Fruit fly (Drosophila melanogaster) whole organism, embryonic: ENCODE measurements around the gene Der-2.

Experiments
- ATbp ChIP-seq: fragments of 200-800 bp; sonication (Bioruptor generic); optimal IDR thresholded peaks from 2 replicates; lab custom pipeline; 2017; ENCODE audit warnings: missing biosample characterization, mild to moderate bottlenecking, missing genetic modification characterization, missing genetic modification reagents
- BEAF-32 ChIP-seq: fragments of 200-800 bp; sonication (Bioruptor generic); optimal IDR thresholded peaks from 3 replicates; lab custom pipeline; 2017; ENCODE audit warnings: missing biosample characterization, missing genetic modification characterization, mild to moderate bottlenecking, moderate library complexity, missing genetic modification reagents
- CG10366 ChIP-seq: fragments of 200-800 bp; sonication (Bioruptor generic); IDR thresholded peaks from 2 replicates; pipeline ENCODE4 v1.3.6; 2022; ENCODE audit warnings: missing biosample characterization, missing genetic modification characterization
- CG11695 ChIP-seq: fragments of 200-800 bp; sonication (Bioruptor generic); IDR thresholded peaks from 3 replicates; pipeline ENCODE4 v1.3.6; 2022; ENCODE audit warnings: missing biosample characterization, missing genetic modification characterization
- CG12071 ChIP-seq: fragments of 200-800 bp; sonication (Bioruptor generic); optimal IDR thresholded peaks from 3 replicates; lab custom pipeline; 2018; ENCODE audit warnings: missing biosample characterization, mild to moderate bottlenecking, missing genetic modification characterization
- CG15514 ChIP-seq: fragments of 200-800 bp; sonication (Bioruptor generic); optimal IDR thresholded peaks from 3 replicates; lab custom pipeline; 2017; ENCODE audit warnings: missing biosample characterization, missing genetic modification characterization, mild to moderate bottlenecking, moderate library complexity, missing genetic modification reagents
- CG15601 ChIP-seq: fragments of 200-800 bp; sonication (Bioruptor generic); optimal IDR thresholded peaks from 3 replicates; lab custom pipeline; 2019; ENCODE audit warnings: missing biosample characterization, mild to moderate bottlenecking, missing genetic modification characterization, moderate library complexity
- CG1603 ChIP-seq: fragments of 200-800 bp; sonication (Bioruptor generic); optimal IDR thresholded peaks from 2 replicates; lab custom pipeline; 2019; ENCODE audit warnings: missing biosample characterization, mild to moderate bottlenecking, missing genetic modification characterization, moderate library complexity
- CG18011 ChIP-seq: fragments of 200-800 bp; sonication (Bioruptor generic); optimal IDR thresholded peaks from 2 replicates; lab custom pipeline; 2017; ENCODE audit warnings: missing biosample characterization, missing genetic modification characterization, mild to moderate bottlenecking, moderate library complexity, missing genotype
- CG18476 ChIP-seq: fragments of 200-800 bp; sonication (Bioruptor generic); optimal IDR thresholded peaks from 2 replicates; lab custom pipeline; 2016; ENCODE audit warnings: missing biosample characterization, mild to moderate bottlenecking, missing genetic modification characterization
- CG18599 ChIP-seq: fragments of 200-800 bp; sonication (Bioruptor generic); optimal IDR thresholded peaks from 3 replicates; lab custom pipeline; 2017; ENCODE audit warnings: missing biosample characterization, missing genetic modification characterization, mild to moderate bottlenecking, moderate library complexity, missing genetic modification reagents
- CG2199 ChIP-seq: fragments of 200-800 bp; sonication (Bioruptor generic); IDR thresholded peaks from 3 replicates; pipeline ENCODE4 v1.3.6; 2022; ENCODE audit warnings: missing biosample characterization, missing genetic modification characterization
- CG31365 ChIP-seq: fragments of 200-800 bp; sonication (Bioruptor generic); optimal IDR thresholded peaks from 2 replicates; lab custom pipeline; 2018; ENCODE audit warnings: missing biosample characterization, mild to moderate bottlenecking, missing genetic modification characterization
- CG4820 ChIP-seq: fragments of 200-800 bp; sonication (Bioruptor generic); optimal IDR thresholded peaks from 3 replicates; lab custom pipeline; 2016; ENCODE audit warnings: missing biosample characterization, missing genetic modification characterization
- CG6765 ChIP-seq: fragments of 200-800 bp; sonication (Bioruptor generic); optimal IDR thresholded peaks from 3 replicates; lab custom pipeline; 2017; ENCODE audit warnings: missing biosample characterization, mild to moderate bottlenecking, missing genetic modification characterization
- CG6813 ChIP-seq: fragments of 200-800 bp; sonication (Bioruptor generic); optimal IDR thresholded peaks from 2 replicates; lab custom pipeline; 2017; ENCODE audit warnings: missing biosample characterization, missing genetic modification characterization, mild to moderate bottlenecking, moderate library complexity, missing genetic modification reagents
- CG7271 ChIP-seq: fragments of 200-800 bp; sonication (Bioruptor generic); optimal IDR thresholded peaks from 2 replicates; lab custom pipeline; 2018; ENCODE audit warnings: missing biosample characterization, mild to moderate bottlenecking, missing genetic modification characterization, moderate library complexity
- CG7372 ChIP-seq: fragments of 200-800 bp; sonication (Bioruptor generic); IDR thresholded peaks from 2 replicates; pipeline ENCODE4 v1.3.6; 2022; ENCODE audit warnings: missing biosample characterization, missing genetic modification characterization
- CG7786 ChIP-seq: fragments of 200-800 bp; sonication (Bioruptor generic); optimal IDR thresholded peaks from 2 replicates; lab custom pipeline; 2016; ENCODE audit warnings: missing biosample characterization, missing genetic modification characterization
- CG7987 ChIP-seq: fragments of 200-800 bp; sonication (Bioruptor generic); optimal IDR thresholded peaks from 2 replicates; lab custom pipeline; 2018; ENCODE audit warnings: missing biosample characterization, mild to moderate bottlenecking, missing genetic modification characterization, moderate library complexity
- CG9932 ChIP-seq: fragments of 200-800 bp; sonication (Bioruptor generic); IDR thresholded peaks from 2 replicates; pipeline ENCODE4 v1.3.6; 2022; ENCODE audit warnings: missing biosample characterization, missing genetic modification characterization
- CrebB ChIP-seq: fragments of 200-800 bp; sonication (Bioruptor generic); optimal IDR thresholded peaks from 3 replicates; lab custom pipeline; 2018; ENCODE audit warnings: missing biosample characterization, mild to moderate bottlenecking, missing genetic modification characterization
- Deaf1 ChIP-seq: fragments of 200-800 bp; optimal IDR thresholded peaks from 3 replicates; lab custom pipeline; 2019; ENCODE audit warnings: missing biosample characterization, mild to moderate bottlenecking, missing genetic modification characterization, moderate library complexity
- E2f1 ChIP-seq: fragments of 200-800 bp; sonication (Bioruptor generic); IDR thresholded peaks from 2 replicates; pipeline ENCODE4 v1.3.6; 2022; ENCODE audit warnings: missing biosample characterization, missing genetic modification characterization
- E2f2 ChIP-seq: fragments of 200-800 bp; sonication (Bioruptor generic); IDR thresholded peaks from 2 replicates; pipeline ENCODE4 v1.3.6; 2022; ENCODE audit warnings: missing biosample characterization, missing genetic modification characterization
- Ets65A ChIP-seq: fragments of 200-800 bp; sonication (Bioruptor generic); peaks from one replicate; lab custom pipeline; 2016; ENCODE audit warnings: missing biosample characterization, missing genetic modification characterization
- Lim3 ChIP-seq: fragments of 200-800 bp; sonication (Bioruptor generic); IDR thresholded peaks from 2 replicates; pipeline ENCODE4 v1.3.6; 2022; ENCODE audit warnings: missing biosample characterization, missing genetic modification characterization
- Meics ChIP-seq: fragments of 200-800 bp; sonication (Bioruptor generic); optimal IDR thresholded peaks from 2 replicates; lab custom pipeline; 2017; ENCODE audit warnings: missing biosample characterization, mild to moderate bottlenecking, missing genetic modification characterization
- NFAT ChIP-seq: fragments of 200-800 bp; sonication (Bioruptor generic); IDR thresholded peaks from 2 replicates; pipeline ENCODE4 v1.3.6; 2022; ENCODE audit warnings: missing biosample characterization, missing genetic modification characterization
- NK7.1 ChIP-seq: fragments of 200-800 bp; sonication (Bioruptor generic); optimal IDR thresholded peaks from 3 replicates; lab custom pipeline; 2016; ENCODE audit warnings: missing biosample characterization, missing genetic modification characterization
- Nf-YA ChIP-seq: fragments of 200-800 bp; sonication (Bioruptor generic); IDR thresholded peaks from 2 replicates; pipeline ENCODE4 v1.3.6; 2022; ENCODE audit warnings: missing biosample characterization, missing genetic modification characterization
- Oaz ChIP-seq: fragments of 200-800 bp; sonication (Bioruptor generic); IDR thresholded peaks from 2 replicates; pipeline ENCODE4 v1.3.6; 2022; ENCODE audit warnings: missing biosample characterization, missing genetic modification characterization
- Sry-β ChIP-seq: fragments of 200-800 bp; sonication (Bioruptor generic); optimal IDR thresholded peaks from 2 replicates; lab custom pipeline; 2018; ENCODE audit warnings: missing biosample characterization, mild to moderate bottlenecking, missing genetic modification characterization, moderate library complexity
- YL-1 ChIP-seq: fragments of 200-800 bp; sonication (Bioruptor generic); optimal IDR thresholded peaks from 3 replicates; lab custom pipeline; 2017; ENCODE audit warnings: missing biosample characterization, mild to moderate bottlenecking, missing genetic modification characterization
- en ChIP-seq: fragments of 200-800 bp; sonication (Bioruptor generic); optimal IDR thresholded peaks from 2 replicates; lab custom pipeline; 2016; ENCODE audit warnings: missing biosample characterization, missing genetic modification characterization
- fd64A ChIP-seq: fragments of 200-800 bp; sonication (Bioruptor generic); optimal IDR thresholded peaks from 3 replicates; lab custom pipeline; 2018; ENCODE audit warnings: missing biosample characterization, mild to moderate bottlenecking, missing genetic modification characterization
- grau ChIP-seq: fragments of 200-800 bp; optimal IDR thresholded peaks from 3 replicates; lab custom pipeline; 2019; ENCODE audit warnings: missing biosample characterization, mild to moderate bottlenecking, missing genetic modification characterization, moderate library complexity
- hkb ChIP-seq, 2 experiments: fragments of 200-800 bp in 1 of 2; fragments of >200 bp in 1 of 2; sonication (Bioruptor generic) in 1 of 2; IDR thresholded peaks in 1 of 2; optimal IDR thresholded peaks in 1 of 2; 2 replicates each; pipeline versions ENCODE4 v1.3.6 to Lab custom; 2017 to 2022; ENCODE audit warnings: missing biosample characterization in 1 of 2, missing genetic modification characterization in 1 of 2
- jigr1 ChIP-seq: fragments of 200-800 bp; sonication (Bioruptor generic); IDR thresholded peaks from 3 replicates; pipeline ENCODE4 v1.3.6; 2022; ENCODE audit warnings: missing biosample characterization, missing genetic modification characterization
- klu ChIP-seq: fragments of 200-800 bp; sonication (Bioruptor generic); IDR thresholded peaks from 2 replicates; pipeline ENCODE4 v1.3.6; 2022; ENCODE audit warnings: missing biosample characterization, missing genetic modification characterization
- mld ChIP-seq: fragments of 200-800 bp; sonication (Bioruptor generic); IDR thresholded peaks from 3 replicates; pipeline ENCODE4 v1.3.6; 2022; ENCODE audit warnings: missing biosample characterization, missing genetic modification characterization; ENCODE audit not compliant: partially characterized antibody
- nom ChIP-seq: fragments of 200-800 bp; sonication (Bioruptor generic); optimal IDR thresholded peaks from 2 replicates; lab custom pipeline; 2017; ENCODE audit warnings: missing biosample characterization, missing genetic modification characterization, mild to moderate bottlenecking, moderate library complexity, missing genetic modification reagents
- sc ChIP-seq, 3 experiments: fragments of >200 bp in 2 of 3; fragments of 200-800 bp in 1 of 3; sonication (Bioruptor generic) in 1 of 3; optimal IDR thresholded peaks; 2 replicates in 2 of 3; 3 replicates in 1 of 3; lab custom pipeline; 2017; ENCODE audit warnings: mild to moderate bottlenecking in 1 of 3, missing biosample characterization in 1 of 3, missing genetic modification characterization in 1 of 3, missing genetic modification reagents in 1 of 3
- seq ChIP-seq: fragments of 200-800 bp; sonication (Bioruptor generic); IDR thresholded peaks from 2 replicates; pipeline ENCODE4 v1.3.6; 2022; ENCODE audit warnings: missing biosample characterization, missing genetic modification characterization
- sr ChIP-seq: fragments of 200-800 bp; sonication (Bioruptor generic); IDR thresholded peaks from 3 replicates; pipeline ENCODE4 v1.3.6; 2022; ENCODE audit warnings: missing biosample characterization, missing genetic modification characterization
- ssp ChIP-seq: fragments of 200-800 bp; sonication (Bioruptor generic); IDR thresholded peaks from 2 replicates; pipeline ENCODE4 v1.3.6; 2022; ENCODE audit warnings: missing biosample characterization, missing genetic modification characterization
- stwl ChIP-seq: fragments of 200-800 bp; sonication (Bioruptor generic); optimal IDR thresholded peaks from 3 replicates; lab custom pipeline; 2018; ENCODE audit warnings: missing biosample characterization, mild to moderate bottlenecking, missing genetic modification characterization, moderate library complexity
- toy ChIP-seq: fragments of 200-800 bp; sonication (Bioruptor generic); IDR thresholded peaks from 2 replicates; pipeline ENCODE4 v1.3.6; 2022; ENCODE audit warnings: missing biosample characterization, missing genetic modification characterization
- trem ChIP-seq: fragments of 200-800 bp; optimal IDR thresholded peaks from 3 replicates; lab custom pipeline; 2019; ENCODE audit warnings: missing biosample characterization, mild to moderate bottlenecking, missing genetic modification characterization, moderate library complexity
- unc-4 ChIP-seq: fragments of 200-800 bp; sonication (Bioruptor generic); IDR thresholded peaks from 2 replicates; pipeline ENCODE4 v1.3.6; 2022; ENCODE audit warnings: missing biosample characterization, missing genetic modification characterization; ENCODE audit not compliant: partially characterized antibody

Der-2 gene

DNA sequence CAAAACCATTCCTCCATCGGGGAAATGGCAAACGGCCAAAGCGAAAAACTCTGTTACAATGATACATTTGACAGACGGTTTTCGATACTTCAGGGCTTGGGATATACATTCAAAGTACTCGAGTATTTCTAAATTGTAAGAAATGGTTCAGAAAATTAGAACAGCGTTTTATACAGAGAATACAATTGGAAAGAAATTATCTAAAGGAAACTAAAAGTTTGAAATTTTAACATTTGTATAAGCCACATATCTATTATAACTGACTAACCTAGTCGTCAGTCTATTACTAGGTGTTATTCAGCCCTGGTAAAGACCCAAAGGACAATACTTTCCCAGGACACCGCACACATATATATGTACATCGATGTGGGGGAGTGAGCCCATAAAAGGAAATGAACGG is 7.6 kb downstream of the Der-2 start (continued):
- TF ChIP-seq CG7786 (GFP tag; lab: Kevin White, UChicago) (no peak), E2f1 (no peak), CG1603 (tag; lab: Kevin White, UChicago) (no peak), CG7271 (tag; lab: Kevin White, UChicago) (no peak), CG11695 (GFP tag; lab: Robert Waterston, UW) (0 out of 3 replicates have a peak, but pooled peaks have one; percentile 16), Nf-YA (GFP tag; lab: Robert Waterston, UW) (no peak), trem (tag; lab: Kevin White, UChicago) (no peak), CrebB (tag; lab: Kevin White, UChicago) (no peak), CG4820 (GFP tag; lab: Kevin White, UChicago) (no peak), jigr1 (GFP tag; lab: Robert Waterston, UW) (no peak), CG7987 (GFP tag; lab: Kevin White, UChicago) (no peak), CG6813 (GFP tag; lab: Kevin White, UChicago) (peak; percentile 15), CG2199 (GFP tag; lab: Robert Waterston, UW) (no peak), Oaz (no peak), CG9932 (GFP tag; lab: Robert Waterston, UW) (peak; percentile 19; the same call in 1 of the 2 replicates), nom (GFP tag; lab: Kevin White, UChicago) (no peak), Deaf1 (tag; lab: Kevin White, UChicago) (no peak), grau (peak; percentile 56), stwl (tag; lab: Kevin White, UChicago) (no peak), Meics (GFP tag; lab: Kevin White, UChicago) (peak; percentile 50), sr (GFP tag; lab: Robert Waterston, UW) (no peak), CG18476 (GFP tag; lab: Kevin White, UChicago) (no peak), Lim3 (GFP tag; lab: Robert Waterston, UW) (no peak), BEAF-32 (GFP tag; lab: Kevin White, UChicago) (no peak), sc (optimal IDR thresholded peaks at IDR 0.05; lab: Kevin White, UChicago) (no peak), sc (GFP tag; optimal IDR thresholded peaks at IDR 0.05; lab: Kevin White, UChicago) (no peak), hkb (optimal IDR thresholded peaks at IDR 0.05; lab: Kevin White, UChicago) (no peak), hkb (GFP tag; IDR thresholded peaks at IDR 0.05; lab: Robert Waterston, UW) (peak; percentile 56), CG7372 (no peak), E2f2 (GFP tag; lab: Robert Waterston, UW) (no peak), CG6765 (GFP tag; lab: Kevin White, UChicago) (no peak), CG10366 (GFP tag; lab: Robert Waterston, UW) (no peak), CG15514 (GFP tag; lab: Kevin White, UChicago) (no peak), unc-4 (GFP tag; lab: Robert Waterston, UW) (no peak), CG18599 (GFP tag; lab: Kevin White, UChicago) (peak; percentile 80), CG18011 (GFP tag; lab: Kevin White, UChicago) (no peak), mld (GFP tag; lab: Robert Waterston, UW) (no peak), CG31365 (tag; lab: Kevin White, UChicago) (no peak), CG12071 (no peak), Sry-β (GFP tag; lab: Kevin White, UChicago) (no peak), fd64A (GFP tag; lab: Kevin White, UChicago) (no peak), NFAT (GFP tag; lab: Robert Waterston, UW) (no peak), ATbp (GFP tag; lab: Kevin White, UChicago) (peak; percentile 21), ssp (GFP tag; lab: Robert Waterston, UW) (no peak), toy (GFP tag; lab: Robert Waterston, UW) (no peak), CG15601 (tag; lab: Kevin White, UChicago) (no peak), NK7.1 (GFP tag; lab: Kevin White, UChicago) (no peak), en (GFP tag; lab: Kevin White, UChicago) (no peak), seq (GFP tag; lab: Robert Waterston, UW) (no peak), Ets65A (GFP tag; lab: Kevin White, UChicago) (peak; percentile 85), klu (no peak), YL-1 (GFP tag; lab: Kevin White, UChicago) (no peak)
